Worm (Caenorhabditis elegans) whole organism, L3 larva: Measurements from ENCODE around the gene Y49G5B.1.

Source experiments
- ZK546.5 ChIP-seq: sonication (generic microtip); optimal IDR thresholded peaks from 2 replicates; lab custom pipeline; 2017; ENCODE audit warnings: missing biosample characterization, missing genetic modification characterization
- fos-1 ChIP-seq: fragments of 150-350 bp; optimal IDR thresholded peaks from 2 replicates; lab custom pipeline; 2014; ENCODE audit warnings: missing biosample characterization, missing genetic modification characterization
- hmg-11 ChIP-seq: sonication (generic microtip); optimal IDR thresholded peaks from 2 replicates; lab custom pipeline; 2016; ENCODE audit warnings: missing genetic modification characterization, missing compliant biosample characterization
- nhr-23 ChIP-seq: fragments of 150-350 bp; optimal IDR thresholded peaks from 2 replicates; lab custom pipeline; 2014; ENCODE audit warnings: missing biosample characterization, missing genetic modification reagents, missing genetic modification characterization

DNA sequence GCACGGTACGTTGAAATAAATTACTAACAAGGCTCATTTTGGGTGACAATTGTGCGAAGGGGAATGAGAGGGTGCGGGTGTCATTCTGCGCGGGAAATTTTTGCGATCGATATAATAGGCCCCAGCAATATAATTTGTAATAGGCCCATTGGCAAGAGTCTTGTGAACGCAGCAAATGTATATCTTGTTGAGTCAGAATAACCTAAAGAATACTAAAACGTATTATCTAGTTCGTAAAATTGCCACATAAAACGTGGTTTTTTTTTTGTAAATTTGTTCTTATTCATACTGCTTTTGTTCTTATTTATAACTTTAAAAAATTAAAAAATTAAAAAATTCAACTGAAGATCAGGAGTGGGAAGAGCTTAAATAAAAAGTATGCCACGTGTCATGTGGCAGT, 16.2 kb downstream of the Y49G5B.1 start, which contains the start of gene C52A10.3:
- no peak for TF ChIP-seq fos-1 (tag; lab: Kevin White, UChicago)
- TF ChIP-seq nhr-23 = no peak
- no peak for TF ChIP-seq ZK546.5
- TF ChIP-seq hmg-11 (tag; lab: Kevin White, UChicago) = no peak
